Worm (Caenorhabditis elegans) whole organism, L4 larva: ENCODE measurements around the gene C44B12.3.

Experiments
- R02D3.7 ChIP-seq: fragments of 150-350 bp; sonication (generic microtip); optimal IDR thresholded peaks from 3 replicates; lab custom pipeline; 2014; ENCODE audit warnings: missing biosample characterization, missing genetic modification characterization
- T26A8.4 ChIP-seq: fragments of 200-800 bp; sonication (Bioruptor generic); IDR thresholded peaks from 2 replicates; pipeline ENCODE4 v1.3.6; 2022; ENCODE audit warnings: missing genetic modification characterization, missing compliant biosample characterization
- Y5F2A.4 ChIP-seq: fragments of 200-800 bp; sonication (Bioruptor generic); optimal IDR thresholded peaks from 2 replicates; lab custom pipeline; 2018; ENCODE audit warnings: mild to moderate bottlenecking, missing genetic modification characterization, missing compliant biosample characterization
- Y75B8A.6 ChIP-seq: fragments of 200-800 bp; sonication (Bioruptor generic); IDR thresholded peaks from 2 replicates; pipeline ENCODE4 v1.3.6; 2022; ENCODE audit warnings: missing genetic modification reagents, missing genetic modification characterization, missing compliant biosample characterization
- aha-1 ChIP-seq: fragments of 150-350 bp; peaks from one replicate; lab custom pipeline; 2014; ENCODE audit warnings: missing biosample characterization, missing genetic modification characterization
- ceh-62 ChIP-seq: sonication (generic microtip); optimal IDR thresholded peaks from 2 replicates; lab custom pipeline; 2017; ENCODE audit warnings: missing biosample characterization, missing genetic modification characterization
- ceh-82 ChIP-seq: sonication (generic microtip); optimal IDR thresholded peaks from 2 replicates; lab custom pipeline; 2017; ENCODE audit warnings: missing biosample characterization, missing genetic modification characterization
- ces-1 ChIP-seq: fragments of 150-350 bp; sonication (generic microtip); optimal IDR thresholded peaks from 4 replicates; lab custom pipeline; 2014; ENCODE audit warnings: missing biosample characterization, missing genetic modification reagents, missing genetic modification characterization
- daf-16 ChIP-seq, 3 experiments: sonication (generic microtip); optimal IDR thresholded peaks; 2 replicates each; lab custom pipeline; 2016 to 2017; ENCODE audit warnings: missing genetic modification characterization in 3 of 3, missing genetic modification reagents in 3 of 3, mild to moderate bottlenecking in 2 of 3, missing compliant biosample characterization in 2 of 3, missing biosample characterization in 1 of 3, moderate library complexity in 1 of 3
- dmd-8 ChIP-seq: fragments of 200-800 bp; sonication (Bioruptor generic); IDR thresholded peaks from 2 replicates; pipeline ENCODE4 v1.3.6; 2022; ENCODE audit warnings: missing genetic modification characterization, missing compliant biosample characterization
- dmd-9 ChIP-seq: fragments of 200-800 bp; sonication (Bioruptor generic); IDR thresholded peaks from 2 replicates; pipeline ENCODE4 v1.3.6; 2022; ENCODE audit warnings: missing genetic modification reagents, missing genetic modification characterization, missing compliant biosample characterization
- egl-43 ChIP-seq: fragments of 200-800 bp; sonication (Bioruptor generic); IDR thresholded peaks from 2 replicates; pipeline ENCODE4 v1.3.6; 2022; ENCODE audit warnings: missing genetic modification reagents, missing genetic modification characterization, missing compliant biosample characterization
- fkh-10 ChIP-seq: fragments of 150-350 bp; optimal IDR thresholded peaks from 2 replicates; lab custom pipeline; 2014; ENCODE audit warnings: missing biosample characterization, missing genetic modification reagents, missing genetic modification characterization
- fos-1 ChIP-seq: fragments of 150-350 bp; optimal IDR thresholded peaks from 2 replicates; lab custom pipeline; 2014; ENCODE audit warnings: missing biosample characterization, missing genetic modification characterization
- lin-13 ChIP-seq: fragments of 150-350 bp; optimal IDR thresholded peaks from 2 replicates; lab custom pipeline; 2014; ENCODE audit warnings: missing biosample characterization, missing genetic modification reagents, missing genetic modification characterization
- lin-38 ChIP-seq: fragments of 200-800 bp; sonication (Bioruptor generic); IDR thresholded peaks from 2 replicates; pipeline ENCODE4 v1.3.6; 2022; ENCODE audit warnings: missing genetic modification reagents, missing genetic modification characterization, missing compliant biosample characterization
- lin-39 ChIP-seq: fragments of 150-350 bp; optimal IDR thresholded peaks from 2 replicates; lab custom pipeline; 2014; ENCODE audit warnings: missing biosample characterization, missing genetic modification reagents, missing genetic modification characterization
- madf-5 ChIP-seq, 2 experiments: fragments of 200-800 bp; sonication (Bioruptor generic); IDR thresholded peaks; 2 replicates each; pipeline ENCODE4 v1.3.6; 2022; ENCODE audit warnings: missing compliant biosample characterization in 2 of 2, missing genetic modification characterization in 2 of 2
- madf-9 ChIP-seq: fragments of 200-800 bp; sonication (Bioruptor generic); conservative IDR thresholded peaks from 2 replicates; pipeline ENCODE4 v1.3.6; 2022; ENCODE audit warnings: missing genetic modification reagents, missing genetic modification characterization, missing compliant biosample characterization
- mdl-1 ChIP-seq, 2 experiments: fragments of 150-350 bp in 1 of 2; sonication (generic microtip) in 1 of 2; optimal IDR thresholded peaks; 2 replicates each; lab custom pipeline; 2014 to 2017; ENCODE audit warnings: missing biosample characterization in 2 of 2, missing genetic modification characterization in 2 of 2
- mes-2 ChIP-seq: sonication (generic microtip); optimal IDR thresholded peaks from 2 replicates; lab custom pipeline; 2016; ENCODE audit warnings: missing genotype, mild to moderate bottlenecking, missing genetic modification characterization, missing compliant biosample characterization; ENCODE audit not compliant: poor library complexity, severe bottlenecking
- nhr-11 ChIP-seq: fragments of 150-350 bp; optimal IDR thresholded peaks from 2 replicates; lab custom pipeline; 2014; ENCODE audit warnings: missing biosample characterization, missing genetic modification characterization
- nhr-111 ChIP-seq: fragments of 200-800 bp; sonication (Bioruptor generic); optimal IDR thresholded peaks from 2 replicates; lab custom pipeline; 2018; ENCODE audit warnings: mild to moderate bottlenecking, missing genetic modification characterization, missing compliant biosample characterization
- nhr-237 ChIP-seq: sonication (generic microtip); optimal IDR thresholded peaks from 2 replicates; lab custom pipeline; 2017; ENCODE audit warnings: missing biosample characterization, missing genetic modification characterization
- nhr-42 ChIP-seq: fragments of 200-800 bp; sonication (Bioruptor generic); IDR thresholded peaks from 2 replicates; pipeline ENCODE4 v1.3.6; 2022; ENCODE audit warnings: missing genetic modification characterization, missing compliant biosample characterization
- nhr-48 ChIP-seq: sonication (generic microtip); optimal IDR thresholded peaks from 2 replicates; lab custom pipeline; 2016; ENCODE audit warnings: mild to moderate bottlenecking, missing genetic modification characterization, missing compliant biosample characterization
- nhr-76 ChIP-seq: fragments of 150-350 bp; optimal IDR thresholded peaks from 2 replicates; lab custom pipeline; 2014; ENCODE audit warnings: missing biosample characterization, missing genetic modification characterization
- pha-4 ChIP-seq, 2 experiments: fragments of 150-350 bp in 1 of 2; fragments of 200-800 bp in 1 of 2; sonication (Bioruptor generic) in 1 of 2; IDR thresholded peaks in 1 of 2; optimal IDR thresholded peaks in 1 of 2; 2 replicates each; pipeline versions ENCODE4 v1.3.6 to Lab custom; 2014 to 2022; ENCODE audit warnings: missing genetic modification characterization in 2 of 2, missing genetic modification reagents in 2 of 2, missing biosample characterization in 1 of 2, missing compliant biosample characterization in 1 of 2
- pqm-1 ChIP-seq: sonication (generic microtip); optimal IDR thresholded peaks from 2 replicates; lab custom pipeline; 2017; ENCODE audit warnings: missing biosample characterization, missing genetic modification characterization
- saeg-2 ChIP-seq: fragments of 200-800 bp; sonication (Bioruptor generic); IDR thresholded peaks from 2 replicates; pipeline ENCODE4 v1.3.6; 2022; ENCODE audit warnings: missing genetic modification reagents, missing genetic modification characterization, missing compliant biosample characterization
- sdz-12 ChIP-seq: fragments of 200-800 bp; sonication (Bioruptor generic); optimal IDR thresholded peaks from 2 replicates; lab custom pipeline; 2018; ENCODE audit warnings: mild to moderate bottlenecking, missing genetic modification characterization, missing compliant biosample characterization
- set-16 ChIP-seq: fragments of 200-800 bp; sonication (Bioruptor generic); IDR thresholded peaks from 2 replicates; pipeline ENCODE4 v1.3.6; 2022; ENCODE audit warnings: missing genetic modification reagents, missing genetic modification characterization, missing compliant biosample characterization
- spr-3 ChIP-seq: fragments of 200-800 bp; sonication (Bioruptor generic); optimal IDR thresholded peaks from 2 replicates; lab custom pipeline; 2018; ENCODE audit warnings: mild to moderate bottlenecking, missing genetic modification characterization, missing compliant biosample characterization
- tra-1 ChIP-seq: fragments of 200-800 bp; sonication (Bioruptor generic); IDR thresholded peaks from 2 replicates; pipeline ENCODE4 v1.3.6; 2022; ENCODE audit warnings: missing genetic modification reagents, missing genetic modification characterization, missing compliant biosample characterization
- vab-7 ChIP-seq: fragments of 200-800 bp; sonication (Bioruptor generic); IDR thresholded peaks from 2 replicates; pipeline ENCODE4 v1.3.6; 2022; ENCODE audit warnings: missing genetic modification reagents, missing genetic modification characterization, missing compliant biosample characterization
- zip-2 ChIP-seq: fragments of 150-350 bp; optimal IDR thresholded peaks from 2 replicates; lab custom pipeline; 2014; ENCODE audit warnings: missing biosample characterization, missing genetic modification characterization

C44B12.3 gene

DNA sequence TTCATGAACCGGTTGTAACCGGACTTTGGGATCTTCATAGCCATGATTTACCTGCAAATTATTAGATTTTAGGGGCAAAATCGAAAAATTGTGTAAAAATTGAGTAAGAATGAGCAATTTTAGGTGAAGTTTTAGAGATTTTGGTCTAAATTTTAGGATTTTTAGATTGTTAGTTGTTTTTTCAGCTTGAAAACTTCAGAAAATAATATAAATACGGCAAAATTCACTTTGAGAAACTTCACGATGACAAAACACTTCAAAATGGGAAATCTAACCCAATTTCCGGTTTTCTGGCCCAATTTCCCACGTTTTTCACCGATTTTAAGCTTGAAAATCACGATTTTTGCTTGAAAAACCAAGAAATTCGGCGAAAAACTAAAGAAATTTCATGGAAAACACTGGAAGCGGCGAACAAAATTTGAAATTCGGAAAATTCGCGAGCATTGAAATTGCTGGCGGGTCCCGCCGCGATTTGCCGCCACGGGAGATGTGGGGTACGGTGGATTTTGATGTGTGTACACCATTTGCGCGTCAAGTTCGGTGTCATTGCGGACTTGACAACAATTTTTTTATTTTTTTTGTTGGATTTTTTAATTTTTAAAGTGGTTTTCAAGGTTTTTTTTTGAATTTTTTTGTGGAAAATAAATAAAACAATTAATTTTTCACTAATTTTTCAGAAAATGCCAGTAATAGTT is 10.5 kb upstream of the C44B12.3 start, which contains the start of the genes cct-8 and Y55F3AR.2 (continued):
- TF ChIP-seq daf-16 (GFP tag; optimal IDR thresholded peaks at IDR 0.05; lab: Kevin White, UChicago) (peak; percentile 58 to 95), daf-16 (tag; optimal IDR thresholded peaks at IDR 0.05; lab: Kevin White, UChicago) (peak; percentile 82), nhr-237 (tag; lab: Kevin White, UChicago) (no peak), R02D3.7 (tag; lab: Kevin White, UChicago) (no peak), pqm-1 (tag; lab: Kevin White, UChicago) (no peak), T26A8.4 (GFP tag; lab: Robert Waterston, UW) (peak; percentile 99), fos-1 (peak; percentile 23), ceh-82 (tag; lab: Kevin White, UChicago) (no peak), Y75B8A.6 (GFP tag; lab: Robert Waterston, UW) (peak; percentile 94), fkh-10 (GFP tag; lab: Kevin White, UChicago) (peak; percentile 98), lin-39 (tag; lab: Kevin White, UChicago) (peak; percentile 82), nhr-42 (GFP tag; lab: Robert Waterston, UW) (peak; percentile 96), ceh-62 (tag; lab: Kevin White, UChicago) (no peak), zip-2 (peak; percentile 84), lin-13 (peak; percentile 95), mdl-1 (tag; optimal IDR thresholded peaks at IDR 0.05; lab: Kevin White, UChicago) (peak in 1 of 2 experiments; percentile 65), nhr-48 (peak; percentile 89), dmd-8 (no peak), madf-5 (GFP tag; IDR thresholded peaks at IDR 0.05; lab: Robert Waterston, UW) (0 out of 4 replicates have a peak, but pooled peaks of 1 of the 2 experiments have one; percentile 72), dmd-9 (GFP tag; lab: Robert Waterston, UW) (peak; percentile 98), tra-1 (GFP tag; lab: Robert Waterston, UW) (peak; percentile 97), mes-2 (tag; lab: Kevin White, UChicago) (peak; percentile 94), pha-4 (GFP tag; IDR thresholded peaks at IDR 0.05; lab: Robert Waterston, UW) (peak; percentile 97), pha-4 (tag; optimal IDR thresholded peaks at IDR 0.05; lab: Kevin White, UChicago) (peak; percentile 19), vab-7 (GFP tag; lab: Robert Waterston, UW) (peak; percentile 92), Y5F2A.4 (GFP tag; lab: Kevin White, UChicago) (peak; percentile 86)
- TF ChIP-seq, all 104 proteins: peak for 87

DNA sequence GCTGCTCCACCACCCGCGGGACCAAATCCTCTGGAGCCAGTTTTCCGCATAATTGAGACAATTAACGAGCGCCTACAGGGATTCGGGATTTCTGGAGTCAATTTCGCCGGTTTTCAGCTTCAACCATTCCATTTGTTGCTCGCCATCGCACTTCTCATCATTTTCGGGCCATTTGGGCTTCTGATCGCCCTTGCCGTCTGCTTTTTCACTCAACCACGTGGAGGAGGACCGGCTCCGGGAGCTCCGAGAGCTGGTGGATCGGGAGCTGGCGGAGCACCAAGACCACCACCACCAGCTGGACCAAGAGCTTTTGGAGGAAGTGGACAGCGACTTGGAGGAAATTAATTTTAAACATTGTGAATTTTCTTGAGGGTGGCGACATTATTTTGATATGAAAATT is 8.4 kb upstream of the C44B12.3 start:
- TF ChIP-seq tra-1 (GFP tag; lab: Robert Waterston, UW) (no peak), egl-43 (GFP tag; lab: Robert Waterston, UW) (0 out of 2 replicates have a peak, but pooled peaks have one; percentile 11), aha-1 (tag; lab: Kevin White, UChicago) (peak; percentile 59), nhr-76 (tag; lab: Kevin White, UChicago) (no peak), set-16 (GFP tag; lab: Robert Waterston, UW) (peak; percentile 85), saeg-2 (no peak)

DNA sequence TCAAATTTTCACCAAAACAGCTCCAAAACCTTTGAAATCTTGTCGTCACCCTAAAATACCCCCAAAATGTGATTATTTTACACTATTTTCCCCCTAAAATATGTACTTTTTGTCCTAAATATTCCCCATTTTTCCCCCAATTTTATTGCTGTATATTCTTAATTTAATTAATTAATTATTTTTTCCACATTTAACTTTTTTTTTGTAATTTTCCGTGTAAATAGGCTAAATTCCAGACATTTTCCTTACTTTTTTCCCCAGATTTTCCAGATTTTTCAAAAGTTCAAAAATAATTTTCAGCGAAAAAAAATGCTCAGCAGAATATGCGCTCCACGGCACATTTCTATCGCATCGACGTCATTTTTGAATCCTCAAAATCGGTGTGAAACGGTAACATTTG is 7.4 kb upstream of the C44B12.3 start, which contains the start of gene cox-18:
Gene cox-18, plus strand, starts transcription at position 301 of the 400 bp plus-strand sequence.
- TF ChIP-seq sdz-12 (GFP tag; lab: Kevin White, UChicago) (no peak), dmd-9 (GFP tag; lab: Robert Waterston, UW) (no peak), fkh-10 (GFP tag; lab: Kevin White, UChicago) (no peak), pqm-1 (tag; lab: Kevin White, UChicago) (no peak), lin-38 (GFP tag; lab: Robert Waterston, UW) (no peak), ces-1 (GFP tag; lab: Kevin White, UChicago) (no peak), nhr-42 (GFP tag; lab: Robert Waterston, UW) (no peak), madf-9 (no peak), spr-3 (GFP tag; lab: Kevin White, UChicago) (no peak), madf-5 (GFP tag; IDR thresholded peaks at IDR 0.05; lab: Robert Waterston, UW) (no peak), lin-39 (tag; lab: Kevin White, UChicago) (no peak), nhr-11 (tag; lab: Kevin White, UChicago) (no peak), nhr-111 (GFP tag; lab: Kevin White, UChicago) (no peak), aha-1 (tag; lab: Kevin White, UChicago) (no peak)
